Fruit fly (Drosophila melanogaster) whole organism, embryonic: ENCODE measurements around the gene Rrp5.

ENCODE experiments used
- Ada2b ChIP-seq: fragments of 200-800 bp; sonication (Bioruptor generic); IDR thresholded peaks from 2 replicates; pipeline ENCODE4 v1.3.6; 2022; ENCODE audit warnings: missing biosample characterization, missing genetic modification characterization
- Asciz ChIP-seq: fragments of 200-800 bp; sonication (Bioruptor generic); optimal IDR thresholded peaks from 2 replicates; lab custom pipeline; 2017; ENCODE audit warnings: missing biosample characterization, mild to moderate bottlenecking, missing genetic modification characterization, missing genetic modification reagents
- CG10431 ChIP-seq: fragments of 200-800 bp; sonication (Bioruptor generic); optimal IDR thresholded peaks from 3 replicates; lab custom pipeline; 2018; ENCODE audit warnings: missing biosample characterization, mild to moderate bottlenecking, missing genetic modification characterization
- CG10565 ChIP-seq: fragments of 200-800 bp; sonication (Bioruptor generic); optimal IDR thresholded peaks from 3 replicates; lab custom pipeline; 2016; ENCODE audit warnings: missing biosample characterization, mild to moderate bottlenecking, missing genetic modification characterization
- CG13296 ChIP-seq: fragments of 200-800 bp; sonication (Bioruptor generic); optimal IDR thresholded peaks from 3 replicates; lab custom pipeline; 2018; ENCODE audit warnings: missing biosample characterization, mild to moderate bottlenecking, missing genetic modification characterization
- CG13775 ChIP-seq: fragments of 200-800 bp; sonication (Bioruptor generic); optimal IDR thresholded peaks from 3 replicates; lab custom pipeline; 2017; ENCODE audit warnings: missing biosample characterization, mild to moderate bottlenecking, missing genetic modification characterization
- CG14050 ChIP-seq: fragments of 200-800 bp; sonication (Bioruptor generic); IDR thresholded peaks from 3 replicates; pipeline ENCODE4 v1.3.6; 2022; ENCODE audit warnings: missing biosample characterization, missing genetic modification characterization
- CG17359 ChIP-seq: fragments of 200-800 bp; sonication (Bioruptor generic); optimal IDR thresholded peaks from 3 replicates; lab custom pipeline; 2018; ENCODE audit warnings: missing biosample characterization, mild to moderate bottlenecking, missing genetic modification characterization, moderate library complexity
- CG18262 ChIP-seq: fragments of 200-800 bp; optimal IDR thresholded peaks from 3 replicates; lab custom pipeline; 2019; ENCODE audit warnings: missing biosample characterization, mild to moderate bottlenecking, missing genetic modification characterization, moderate library complexity
- CG1832 ChIP-seq: fragments of 200-800 bp; sonication (Bioruptor generic); optimal IDR thresholded peaks from 2 replicates; lab custom pipeline; 2017; ENCODE audit warnings: missing biosample characterization, mild to moderate bottlenecking, missing genetic modification characterization, inconsistent platforms
- CG31224 ChIP-seq: fragments of 200-800 bp; sonication (Bioruptor generic); IDR thresholded peaks from 2 replicates; pipeline ENCODE4 v1.3.6; 2022; ENCODE audit warnings: missing biosample characterization, missing genetic modification characterization
- CG31365 ChIP-seq: fragments of 200-800 bp; sonication (Bioruptor generic); optimal IDR thresholded peaks from 2 replicates; lab custom pipeline; 2018; ENCODE audit warnings: missing biosample characterization, mild to moderate bottlenecking, missing genetic modification characterization
- CG3163 ChIP-seq: fragments of 200-800 bp; sonication (Bioruptor generic); optimal IDR thresholded peaks from 3 replicates; lab custom pipeline; 2016; ENCODE audit warnings: missing biosample characterization, missing genetic modification characterization
- CG3281 ChIP-seq: fragments of 200-800 bp; sonication (Bioruptor generic); optimal IDR thresholded peaks from 3 replicates; lab custom pipeline; 2017; ENCODE audit warnings: missing biosample characterization, mild to moderate bottlenecking, missing genetic modification characterization
- CG4424 ChIP-seq: fragments of 200-800 bp; sonication (Bioruptor generic); optimal IDR thresholded peaks from 3 replicates; lab custom pipeline; 2016; ENCODE audit warnings: missing biosample characterization, missing genetic modification characterization
- CG4820 ChIP-seq: fragments of 200-800 bp; sonication (Bioruptor generic); optimal IDR thresholded peaks from 3 replicates; lab custom pipeline; 2016; ENCODE audit warnings: missing biosample characterization, missing genetic modification characterization
- CG6654 ChIP-seq: fragments of 200-800 bp; sonication (Bioruptor generic); optimal IDR thresholded peaks from 2 replicates; lab custom pipeline; 2017; ENCODE audit warnings: missing biosample characterization, mild to moderate bottlenecking, missing genetic modification characterization
- CG6689 ChIP-seq: fragments of 200-800 bp; sonication (Bioruptor generic); IDR thresholded peaks from 2 replicates; pipeline ENCODE4 v1.3.6; 2022; ENCODE audit warnings: missing biosample characterization, missing genetic modification characterization
- CG8765 ChIP-seq: fragments of 200-800 bp; sonication (Bioruptor generic); IDR thresholded peaks from 2 replicates; pipeline ENCODE4 v1.3.6; 2022; ENCODE audit warnings: missing biosample characterization, missing genetic modification characterization
- CTCF ChIP-seq: fragments of 200-800 bp; sonication (Bioruptor generic); optimal IDR thresholded peaks from 2 replicates; lab custom pipeline; 2017; ENCODE audit warnings: missing biosample characterization, mild to moderate bottlenecking, missing genetic modification characterization, moderate library complexity
- Chrac-16 ChIP-seq: fragments of 200-800 bp; sonication (Bioruptor generic); optimal IDR thresholded peaks from 3 replicates; lab custom pipeline; 2016; ENCODE audit warnings: missing biosample characterization, missing genetic modification characterization
- CkIIα-i1 ChIP-seq: fragments of 200-800 bp; sonication (Bioruptor generic); IDR thresholded peaks from 2 replicates; pipeline ENCODE4 v1.3.6; 2022; ENCODE audit warnings: missing biosample characterization, missing genetic modification characterization
- CrebB ChIP-seq: fragments of 200-800 bp; sonication (Bioruptor generic); optimal IDR thresholded peaks from 3 replicates; lab custom pipeline; 2018; ENCODE audit warnings: missing biosample characterization, mild to moderate bottlenecking, missing genetic modification characterization
- D ChIP-seq, 2 experiments: fragments of 200-800 bp in 1 of 2; fragments of >200 bp in 1 of 2; sonication (Bioruptor generic) in 1 of 2; optimal IDR thresholded peaks; 2 replicates in 1 of 2; 3 replicates in 1 of 2; lab custom pipeline; 2017; ENCODE audit warnings: mild to moderate bottlenecking in 1 of 2, missing biosample characterization in 1 of 2, missing genetic modification characterization in 1 of 2, missing genetic modification reagents in 1 of 2
- D19A ChIP-seq: fragments of 200-800 bp; optimal IDR thresholded peaks from 3 replicates; lab custom pipeline; 2019; ENCODE audit warnings: missing biosample characterization, mild to moderate bottlenecking, missing genetic modification characterization, moderate library complexity
- Dip3 ChIP-seq: fragments of 200-800 bp; sonication (Bioruptor generic); optimal IDR thresholded peaks from 3 replicates; lab custom pipeline; 2016; ENCODE audit warnings: missing biosample characterization, missing genetic modification characterization
- Gug ChIP-seq: fragments of 200-800 bp; sonication (Bioruptor generic); IDR thresholded peaks from 4 replicates; pipeline ENCODE4 v1.3.6; 2022; ENCODE audit warnings: missing biosample characterization, missing genetic modification characterization
- HHEX ChIP-seq: fragments of 200-800 bp; sonication (Bioruptor generic); optimal IDR thresholded peaks from 3 replicates; lab custom pipeline; 2017; ENCODE audit warnings: missing biosample characterization, mild to moderate bottlenecking, missing genetic modification characterization, missing genetic modification reagents
- Hr51 ChIP-seq, 2 experiments: fragments of 200-800 bp; sonication (Bioruptor generic); optimal IDR thresholded peaks; 2 replicates in 1 of 2; 3 replicates in 1 of 2; lab custom pipeline; 2016 to 2018; ENCODE audit warnings: missing biosample characterization in 2 of 2, missing genetic modification characterization in 2 of 2, mild to moderate bottlenecking in 1 of 2, moderate library complexity in 1 of 2
- Nf-YB ChIP-seq: fragments of 200-800 bp; sonication (Bioruptor generic); optimal IDR thresholded peaks from 3 replicates; lab custom pipeline; 2019; ENCODE audit warnings: missing biosample characterization, mild to moderate bottlenecking, missing genetic modification characterization, moderate library complexity
- PHDP ChIP-seq: fragments of 200-800 bp; sonication (Bioruptor generic); optimal IDR thresholded peaks from 3 replicates; lab custom pipeline; 2018; ENCODE audit warnings: missing biosample characterization, mild to moderate bottlenecking, missing genetic modification characterization, moderate library complexity
- Six4 ChIP-seq: fragments of 200-800 bp; sonication (Bioruptor generic); optimal IDR thresholded peaks from 2 replicates; lab custom pipeline; 2016; ENCODE audit warnings: missing biosample characterization, missing genetic modification characterization
- Spps ChIP-seq: fragments of 200-800 bp; sonication (Bioruptor generic); optimal IDR thresholded peaks from 2 replicates; lab custom pipeline; 2018; ENCODE audit warnings: missing biosample characterization, mild to moderate bottlenecking, missing genetic modification characterization
- Tbp ChIP-seq: fragments of >200 bp; optimal IDR thresholded peaks from 2 replicates; lab custom pipeline; 2018; ENCODE audit warnings: missing biosample characterization, missing genetic modification characterization
- ash1 ChIP-seq: fragments of 200-800 bp; sonication (Bioruptor generic); optimal IDR thresholded peaks from 2 replicates; lab custom pipeline; 2018; ENCODE audit warnings: missing biosample characterization, mild to moderate bottlenecking, missing genetic modification characterization
- bsh ChIP-seq, 2 experiments: fragments of 200-800 bp; sonication (Bioruptor generic); optimal IDR thresholded peaks; 2 replicates each; lab custom pipeline; 2017 to 2018; ENCODE audit warnings: mild to moderate bottlenecking in 2 of 2, missing biosample characterization in 2 of 2, missing genetic modification characterization in 2 of 2, moderate library complexity in 1 of 2
- caup ChIP-seq: fragments of 200-800 bp; sonication (Bioruptor generic); optimal IDR thresholded peaks from 3 replicates; lab custom pipeline; 2017; ENCODE audit warnings: missing biosample characterization, mild to moderate bottlenecking, missing genetic modification characterization, moderate library complexity; ENCODE audit not compliant: severe bottlenecking
- ci ChIP-seq: fragments of 200-800 bp; sonication (Bioruptor generic); IDR thresholded peaks from 3 replicates; pipeline ENCODE4 v1.3.6; 2022; ENCODE audit warnings: missing biosample characterization, missing genetic modification characterization
- crp ChIP-seq, 2 experiments: fragments of 200-800 bp; sonication (Bioruptor generic); optimal IDR thresholded peaks; 2 replicates in 1 of 2; 3 replicates in 1 of 2; lab custom pipeline; 2017; ENCODE audit warnings: missing biosample characterization in 2 of 2, missing genetic modification characterization in 2 of 2, mild to moderate bottlenecking in 1 of 2, moderate library complexity in 1 of 2
- disco-r ChIP-seq: fragments of 200-800 bp; sonication (Bioruptor generic); optimal IDR thresholded peaks from 2 replicates; lab custom pipeline; 2016; ENCODE audit warnings: missing biosample characterization, missing genetic modification characterization
- hb ChIP-seq: fragments of 200-800 bp; sonication (Bioruptor generic); IDR thresholded peaks from 3 replicates; pipeline ENCODE4 v1.3.6; 2022; ENCODE audit warnings: missing biosample characterization, missing genetic modification characterization; ENCODE audit not compliant: partially characterized antibody
- hth ChIP-seq: fragments of >200 bp; optimal IDR thresholded peaks from 2 replicates; lab custom pipeline; 2017; ENCODE audit warnings: inconsistent platforms
- jing ChIP-seq: fragments of 200-800 bp; sonication (Bioruptor generic); optimal IDR thresholded peaks from 2 replicates; lab custom pipeline; 2018; ENCODE audit warnings: missing biosample characterization, mild to moderate bottlenecking, missing genetic modification characterization
- lmd ChIP-seq: fragments of 200-800 bp; sonication (Bioruptor generic); IDR thresholded peaks from 2 replicates; pipeline ENCODE4 v1.3.6; 2022; ENCODE audit warnings: missing biosample characterization, missing genetic modification characterization
- luna ChIP-seq: fragments of 200-800 bp; sonication (Bioruptor generic); optimal IDR thresholded peaks from 2 replicates; lab custom pipeline; 2016; ENCODE audit warnings: missing biosample characterization, missing genetic modification characterization
- nmo ChIP-seq: fragments of 200-800 bp; sonication (Bioruptor generic); optimal IDR thresholded peaks from 2 replicates; lab custom pipeline; 2018; ENCODE audit warnings: missing biosample characterization, mild to moderate bottlenecking, missing genetic modification characterization, moderate library complexity
- pfk ChIP-seq: fragments of 200-800 bp; sonication (Bioruptor generic); optimal IDR thresholded peaks from 2 replicates; lab custom pipeline; 2018; ENCODE audit warnings: missing biosample characterization, mild to moderate bottlenecking, missing genetic modification characterization, moderate library complexity
- twi ChIP-seq: fragments of 200-800 bp; optimal IDR thresholded peaks from 2 replicates; lab custom pipeline; 2019; ENCODE audit warnings: missing biosample characterization, mild to moderate bottlenecking, missing genetic modification characterization, moderate library complexity
- z ChIP-seq: fragments of 200-800 bp; sonication (Bioruptor generic); IDR thresholded peaks from 3 replicates; pipeline ENCODE4 v1.3.6; 2022; ENCODE audit warnings: missing biosample characterization, missing genetic modification characterization

The Rrp5 gene

DNA sequence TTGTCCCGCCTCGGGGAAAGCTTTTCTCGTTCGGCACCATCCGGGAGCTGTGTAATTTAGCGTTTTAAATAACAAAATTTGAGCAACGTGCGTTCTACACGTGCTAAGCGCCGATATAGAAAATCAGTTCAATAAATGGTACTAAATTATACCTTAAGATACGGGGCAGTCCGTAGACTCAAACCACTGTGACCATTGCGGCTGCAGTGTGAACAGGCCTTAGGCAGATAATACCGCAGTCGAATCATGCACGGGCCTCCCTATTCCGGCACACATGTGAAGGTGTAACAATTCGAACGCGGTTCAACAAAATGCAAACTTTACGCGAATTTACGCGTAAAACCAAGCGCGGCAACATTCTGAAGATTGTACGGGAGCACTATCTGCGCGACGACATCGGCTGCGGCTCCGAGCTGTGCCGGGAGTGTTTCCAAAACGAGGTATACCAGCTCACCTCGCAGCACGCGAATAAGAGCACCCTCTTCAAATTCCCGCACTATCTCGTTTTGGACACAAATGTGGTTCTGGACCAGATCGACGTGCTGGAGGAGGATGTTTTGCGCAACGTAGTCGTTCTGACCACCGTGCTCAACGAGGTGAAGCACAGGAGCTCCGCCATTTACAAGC is at the start of gene Rrp5, which contains the start of gene Dis3 (continued):
- TF ChIP-seq CG31365 (tag; lab: Kevin White, UChicago): no peak
- no peak for TF ChIP-seq HHEX
- TF ChIP-seq crp (GFP tag; optimal IDR thresholded peaks at IDR 0.05; lab: Kevin White, UChicago): peak in 1 of 2 experiments; percentile 66
- TF ChIP-seq Chrac-16 (GFP tag; lab: Kevin White, UChicago): no peak
- TF ChIP-seq Six4 (GFP tag; lab: Kevin White, UChicago): no peak
- no peak for TF ChIP-seq twi (tag; lab: Kevin White, UChicago)
- no peak for TF ChIP-seq jing (GFP tag; lab: Kevin White, UChicago)
- TF ChIP-seq CG13296: no peak
- TF ChIP-seq nmo: peak; percentile 66
- TF ChIP-seq CG10431 (GFP tag; lab: Kevin White, UChicago): no peak
- TF ChIP-seq CG8765 (GFP tag; lab: Robert Waterston, UW): peak; percentile 46; the same call in 1 of the 2 replicates
- no peak for TF ChIP-seq CG18262 (tag; lab: Kevin White, UChicago)
- no peak for TF ChIP-seq CG3281 (GFP tag; lab: Kevin White, UChicago)
- no peak for TF ChIP-seq CG31224 (GFP tag; lab: Robert Waterston, UW)
- TF ChIP-seq Nf-YB: no peak
- TF ChIP-seq CTCF: no peak
- TF ChIP-seq ci (GFP tag; lab: Robert Waterston, UW): peak; percentile 72
- no peak for TF ChIP-seq CG10565 (GFP tag; lab: Kevin White, UChicago)
- no peak for TF ChIP-seq Spps (tag; lab: Kevin White, UChicago)
- no peak for TF ChIP-seq CG4820 (GFP tag; lab: Kevin White, UChicago)
- no peak for TF ChIP-seq hb (GFP tag; lab: Robert Waterston, UW)
- no peak for TF ChIP-seq Asciz (GFP tag; lab: Kevin White, UChicago)
- TF ChIP-seq disco-r (GFP tag; lab: Kevin White, UChicago): no peak
- no peak for TF ChIP-seq PHDP (tag; lab: Kevin White, UChicago)
- TF ChIP-seq CG1832: no peak
- no peak for TF ChIP-seq CkIIα-i1
- no peak for TF ChIP-seq D19A
- no peak for TF ChIP-seq Tbp (GFP tag; lab: Kevin White, UChicago)
- no peak for TF ChIP-seq D (optimal IDR thresholded peaks at IDR 0.05; lab: Kevin White, UChicago)
- TF ChIP-seq D (GFP tag; optimal IDR thresholded peaks at IDR 0.05; lab: Kevin White, UChicago): no peak
- peak; percentile 14 for TF ChIP-seq CG3163 (GFP tag; lab: Kevin White, UChicago)
- TF ChIP-seq CG4424: no peak
- TF ChIP-seq pfk (GFP tag; lab: Kevin White, UChicago): peak; percentile 6
- TF ChIP-seq Gug (GFP tag; lab: Robert Waterston, UW): no peak; the same call in 3 of the 4 replicates
- TF ChIP-seq Ada2b (GFP tag; lab: Robert Waterston, UW): peak; percentile 32; the same call in 1 of the 2 replicates
- TF ChIP-seq CG14050: no peak
- peak; percentile 45 for TF ChIP-seq Dip3 (GFP tag; lab: Kevin White, UChicago)
- TF ChIP-seq hth (lab: Kevin White, UChicago): no peak
- TF ChIP-seq CG17359 (tag; lab: Kevin White, UChicago): no peak
- TF ChIP-seq CG6689 (GFP tag; lab: Robert Waterston, UW): no peak
- TF ChIP-seq z: no peak; the same call in 2 of the 3 replicates
- no peak for TF ChIP-seq ash1 (GFP tag; lab: Kevin White, UChicago)
- TF ChIP-seq CG6654 (GFP tag; lab: Kevin White, UChicago): no peak
- no peak for TF ChIP-seq luna (GFP tag; lab: Kevin White, UChicago)
- peak; percentile 42 for TF ChIP-seq CG13775 (GFP tag; lab: Kevin White, UChicago)
- TF ChIP-seq CrebB: no peak
- TF ChIP-seq bsh (GFP tag; optimal IDR thresholded peaks at IDR 0.05; lab: Kevin White, UChicago): no peak
- no peak for TF ChIP-seq caup (GFP tag; lab: Kevin White, UChicago)
- peak in 1 of 2 experiments; percentile 22 for TF ChIP-seq Hr51 (GFP tag; optimal IDR thresholded peaks at IDR 0.05; lab: Kevin White, UChicago)
- peak; percentile 56 for TF ChIP-seq lmd (GFP tag; lab: Robert Waterston, UW)
